Fruit fly (Drosophila melanogaster): Measurements from ENCODE around the gene CG43354.

The CG43354 gene

dm6 chr2L:18305057-18305829 lies 4.0 kb downstream of the CG43354 start:
- TF ChIP-seq CG10631 (GFP tag; optimal IDR thresholded peaks at IDR 0.05) (peak; percentile 41), dac (GFP tag; optimal IDR thresholded peaks at IDR 0.05) (no peak), CG3032 (tag; optimal IDR thresholded peaks at IDR 0.05) (peak; percentile 34), spab (GFP tag; optimal IDR thresholded peaks at IDR 0.05) (peak; percentile 28), CG32006 (GFP tag; optimal IDR thresholded peaks at IDR 0.05) (peak; percentile 36), Eip78C (GFP tag) (peak; percentile 45), Met (GFP tag; optimal IDR thresholded peaks at IDR 0.05) (no peak), CG8119 (GFP tag; IDR thresholded peaks at IDR 0.05) (0 out of 3 replicates have a peak, but pooled peaks have one; percentile 25), CG6808 (GFP tag; optimal IDR thresholded peaks at IDR 0.05) (peak; percentile 20), CG8319 (GFP tag; optimal IDR thresholded peaks at IDR 0.05) (no peak), OdsH (GFP tag; optimal IDR thresholded peaks at IDR 0.05) (peak; percentile 23), vri (GFP tag; optimal IDR thresholded peaks at IDR 0.05) (no peak), Blimp-1 (GFP tag; optimal IDR thresholded peaks at IDR 0.05) (no peak), CG3919 (GFP tag; optimal IDR thresholded peaks at IDR 0.05) (peak; percentile 12), Smox (GFP tag; optimal IDR thresholded peaks at IDR 0.05) (no peak)

DNA sequence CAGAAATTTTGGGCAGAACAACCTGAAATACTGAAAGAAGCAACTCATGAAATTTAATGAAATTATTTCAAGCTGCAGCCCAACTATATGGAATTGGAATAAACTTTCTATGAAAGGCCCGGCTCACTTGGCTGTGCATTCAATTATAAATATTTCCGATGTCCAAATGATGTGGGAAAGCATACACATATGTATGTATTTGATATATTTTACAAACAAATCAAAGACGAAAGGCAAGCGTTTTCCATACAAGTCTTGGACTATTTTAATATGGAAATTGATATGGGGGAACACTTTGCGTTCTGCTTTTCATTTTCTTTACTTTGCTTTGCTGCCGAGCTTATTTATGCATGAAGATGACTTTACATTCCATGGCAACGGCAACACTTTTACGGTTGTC lies 4.8 kb downstream of the CG43354 start:
- no peak for TF ChIP-seq CG34406 (GFP tag; optimal IDR thresholded peaks at IDR 0.05)
- TF ChIP-seq eg (GFP tag; IDR thresholded peaks at IDR 0.05), result no peak
- TF ChIP-seq Eip93F (GFP tag; optimal IDR thresholded peaks at IDR 0.05), result no peak
- TF ChIP-seq CG15336 (GFP tag; IDR thresholded peaks at IDR 0.05), result no peak
- no peak for TF ChIP-seq pdm3 (GFP tag; optimal IDR thresholded peaks at IDR 0.05)
- no peak for TF ChIP-seq acj6 (GFP tag; optimal IDR thresholded peaks at IDR 0.05)
- TF ChIP-seq OdsH (GFP tag; optimal IDR thresholded peaks at IDR 0.05), result no peak
- no peak for TF ChIP-seq dsx (GFP tag; optimal IDR thresholded peaks at IDR 0.05; ENCODE audit: poor library complexity, severe bottlenecking)
- TF ChIP-seq achi (GFP tag; optimal IDR thresholded peaks at IDR 0.05), result no peak
- TF ChIP-seq svp (GFP tag), result no peak
- TF ChIP-seq cyc (GFP tag; optimal IDR thresholded peaks at IDR 0.05), result no peak
- TF ChIP-seq CG6808 (GFP tag; optimal IDR thresholded peaks at IDR 0.05), result no peak
- TF ChIP-seq fd85E (GFP tag; optimal IDR thresholded peaks at IDR 0.05), result no peak
- no peak for TF ChIP-seq Met (GFP tag; optimal IDR thresholded peaks at IDR 0.05)
- TF ChIP-seq CG11294 (GFP tag; IDR thresholded peaks at IDR 0.05), result no peak
- no peak for TF ChIP-seq CG4318 (GFP tag; optimal IDR thresholded peaks at IDR 0.05)
- TF ChIP-seq CG11902 (GFP tag; optimal IDR thresholded peaks at IDR 0.05), result no peak

dm6 chr2L:18302780-18303179 lies 6.5 kb downstream of the CG43354 start:
- TF ChIP-seq CG34406 (GFP tag; optimal IDR thresholded peaks at IDR 0.05) (no peak), ss (GFP tag; optimal IDR thresholded peaks at IDR 0.05) (peak in 1 of 2 experiments; percentile 46), Sox15 (GFP tag; optimal IDR thresholded peaks at IDR 0.05) (no peak)

DNA sequence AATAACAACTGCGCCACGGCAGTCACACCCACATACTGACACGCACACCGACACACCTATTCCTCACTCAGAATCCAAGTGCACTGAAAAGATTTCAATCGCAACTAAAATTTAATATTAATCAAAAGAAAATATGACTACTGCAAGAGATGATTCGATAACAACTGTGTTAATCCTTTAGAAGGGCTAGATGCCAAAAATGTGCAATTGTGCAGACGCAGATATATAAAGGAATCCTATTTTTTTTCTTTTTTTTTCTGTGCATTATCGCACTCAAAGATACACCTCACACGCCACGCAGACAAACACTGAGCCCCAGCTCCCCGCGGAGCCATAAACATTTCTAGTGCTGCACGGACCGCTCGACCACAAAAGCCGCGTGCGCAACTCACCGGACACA lies 10.7 kb downstream of the CG43354 start:
- no peak for TF ChIP-seq CG3032 (tag; optimal IDR thresholded peaks at IDR 0.05)
- TF ChIP-seq Eip78C (GFP tag), result peak; percentile 45
- TF ChIP-seq CG32006 (GFP tag; optimal IDR thresholded peaks at IDR 0.05), result peak; percentile 4
- TF ChIP-seq Met (GFP tag; optimal IDR thresholded peaks at IDR 0.05), result peak; percentile 12
- TF ChIP-seq CG6163 (GFP tag; IDR thresholded peaks at IDR 0.05), result 0 out of 3 replicates have a peak, but pooled peaks have one; percentile 25

- TF ChIP-seq topi (GFP tag; optimal IDR thresholded peaks at IDR 0.05), result no peak
- no peak for TF ChIP-seq CG6276 (GFP tag; optimal IDR thresholded peaks at IDR 0.05)
- TF ChIP-seq CG32006 (GFP tag; optimal IDR thresholded peaks at IDR 0.05), result no peak
- TF ChIP-seq CG3919 (GFP tag; optimal IDR thresholded peaks at IDR 0.05), result no peak
- no peak for TF ChIP-seq salr (GFP tag; optimal IDR thresholded peaks at IDR 0.05)
- TF ChIP-seq CG6163 (GFP tag; IDR thresholded peaks at IDR 0.05), result no peak
- no peak for TF ChIP-seq vri (GFP tag; optimal IDR thresholded peaks at IDR 0.05)
- TF ChIP-seq svp (GFP tag), result no peak
- TF ChIP-seq Hr39 (GFP tag; optimal IDR thresholded peaks at IDR 0.05), result no peak
- TF ChIP-seq pdm3 (GFP tag; optimal IDR thresholded peaks at IDR 0.05), result no peak
Measured at dm6 chr2L:18294421-18294890, 14.8 kb downstream of the CG43354 start, which contains the start of gene CG5790. Gene CG5790 (plus strand): TSS chr2L:18294840.

Data from whole organism, prepupa.